Fruit fly (Drosophila melanogaster) whole organism, pupa: Measurements from ENCODE around the gene CG33107.
A peak's percentile ranks its signal among the peaks of the same experiment; 100 is the strongest.

Experiments
- CG10348 ChIP-seq: fragments of 200-800 bp; sonication (Bioruptor generic); IDR thresholded peaks from 2 replicates; pipeline ENCODE4 v1.3.6; 2022; ENCODE audit warnings: missing biosample characterization, missing genetic modification characterization
- CG12605 ChIP-seq: fragments of 200-800 bp; sonication (Bioruptor generic); IDR thresholded peaks from 2 replicates; pipeline ENCODE4 v1.3.6; 2022; ENCODE audit warnings: missing biosample characterization, missing genetic modification characterization
- CG13204 ChIP-seq: fragments of 200-800 bp; sonication (Bioruptor generic); optimal IDR thresholded peaks from 2 replicates; lab custom pipeline; 2018; ENCODE audit warnings: missing biosample characterization, mild to moderate bottlenecking, missing genetic modification characterization, moderate library complexity
- CG14655 ChIP-seq: fragments of 200-800 bp; sonication (Bioruptor generic); optimal IDR thresholded peaks from 3 replicates; lab custom pipeline; 2017; ENCODE audit warnings: mild to moderate bottlenecking, missing biosample characterization, missing genetic modification reagents, missing genetic modification characterization
- CG15710 ChIP-seq: fragments of 200-800 bp; sonication (Bioruptor generic); optimal IDR thresholded peaks from 2 replicates; lab custom pipeline; 2018; ENCODE audit warnings: missing biosample characterization, mild to moderate bottlenecking, missing genetic modification characterization, moderate library complexity
- CG17806 ChIP-seq: fragments of 200-800 bp; sonication (Bioruptor generic); optimal IDR thresholded peaks from 2 replicates; lab custom pipeline; 2018; ENCODE audit warnings: missing biosample characterization, mild to moderate bottlenecking, missing genetic modification characterization, moderate library complexity
- CG32121 ChIP-seq: fragments of 200-800 bp; sonication (Bioruptor generic); IDR thresholded peaks from 2 replicates; pipeline ENCODE4 v1.3.6; 2022; ENCODE audit warnings: missing biosample characterization, missing genetic modification characterization
- CG34367 ChIP-seq: fragments of 200-800 bp; sonication (Bioruptor generic); optimal IDR thresholded peaks from 2 replicates; lab custom pipeline; 2018; ENCODE audit warnings: missing biosample characterization, mild to moderate bottlenecking, missing genetic modification characterization
- CG4496 ChIP-seq: fragments of 200-800 bp; sonication (Bioruptor generic); IDR thresholded peaks from 3 replicates; pipeline ENCODE4 v1.3.6; 2022; ENCODE audit warnings: missing biosample characterization, missing genetic modification characterization
- CG8159 ChIP-seq: fragments of 200-800 bp; sonication (Bioruptor generic); optimal IDR thresholded peaks from 3 replicates; lab custom pipeline; 2018; ENCODE audit warnings: missing biosample characterization, mild to moderate bottlenecking, missing genetic modification characterization, moderate library complexity
- CG8301 ChIP-seq: fragments of 200-800 bp; sonication (Bioruptor generic); optimal IDR thresholded peaks from 2 replicates; lab custom pipeline; 2018; ENCODE audit warnings: missing biosample characterization, mild to moderate bottlenecking, missing genetic modification characterization
- CG9948 ChIP-seq: fragments of 200-800 bp; sonication (Bioruptor generic); optimal IDR thresholded peaks from 2 replicates; lab custom pipeline; 2018; ENCODE audit warnings: missing biosample characterization, mild to moderate bottlenecking, missing genetic modification characterization, moderate library complexity
- D1 ChIP-seq: fragments of 200-800 bp; sonication (Bioruptor generic); optimal IDR thresholded peaks from 2 replicates; lab custom pipeline; 2018; ENCODE audit warnings: missing biosample characterization, mild to moderate bottlenecking, missing genetic modification characterization, moderate library complexity
- EcR ChIP-seq: fragments of 200-800 bp; sonication (Bioruptor generic); optimal IDR thresholded peaks from 3 replicates; lab custom pipeline; 2019; ENCODE audit warnings: missing biosample characterization, missing genetic modification characterization, mild to moderate bottlenecking, moderate library complexity, missing genetic modification reagents
- Ets98B ChIP-seq: fragments of 200-800 bp; sonication (Bioruptor generic); IDR thresholded peaks from 2 replicates; pipeline ENCODE4 v1.3.6; 2022; ENCODE audit warnings: missing biosample characterization, missing genetic modification characterization
- Pif1A ChIP-seq: fragments of 200-800 bp; sonication (Bioruptor generic); optimal IDR thresholded peaks from 3 replicates; lab custom pipeline; 2016; ENCODE audit warnings: missing biosample characterization, missing genetic modification characterization
- Pif1B ChIP-seq: fragments of 200-800 bp; sonication (Bioruptor generic); optimal IDR thresholded peaks from 3 replicates; lab custom pipeline; 2016; ENCODE audit warnings: missing biosample characterization, missing genetic modification characterization
- Snoo ChIP-seq: fragments of 200-800 bp; sonication (Bioruptor generic); optimal IDR thresholded peaks from 3 replicates; lab custom pipeline; 2017; ENCODE audit warnings: missing biosample characterization, mild to moderate bottlenecking, missing genetic modification characterization, inconsistent platforms
- fd96Ca ChIP-seq: fragments of 200-800 bp; sonication (Bioruptor generic); IDR thresholded peaks from 3 replicates; pipeline ENCODE4 v1.3.6; 2022; ENCODE audit warnings: missing biosample characterization, missing genetic modification characterization
- gl ChIP-seq: fragments of 200-800 bp; sonication (Bioruptor generic); optimal IDR thresholded peaks from 2 replicates; lab custom pipeline; 2018; ENCODE audit warnings: missing biosample characterization, mild to moderate bottlenecking, missing genetic modification characterization
- rn ChIP-seq: fragments of 200-800 bp; sonication (Bioruptor generic); IDR thresholded peaks from 2 replicates; pipeline ENCODE4 v1.3.6; 2022; ENCODE audit warnings: missing biosample characterization, missing genetic modification characterization

Gene CG33107

dm6 chr3R:22536504-22537423 lies 47.8 kb downstream of the CG33107 start:
- TF ChIP-seq CG17806 (peak; percentile 89), CG8159 (tag; lab: Kevin White, UChicago) (peak; percentile 89), rn (no peak), CG14655 (GFP tag; lab: Kevin White, UChicago) (peak; percentile 38), fd96Ca (GFP tag; lab: Robert Waterston, UW) (no peak), EcR (GFP tag; lab: Kevin White, UChicago) (peak; percentile 81), D1 (tag; lab: Kevin White, UChicago) (peak; percentile 39), gl (tag; lab: Kevin White, UChicago) (peak; percentile 64), CG34367 (peak; percentile 80), CG12605 (GFP tag; lab: Robert Waterston, UW) (no peak), Pif1B (GFP tag; lab: Kevin White, UChicago) (peak; percentile 47), Snoo (tag; lab: Kevin White, UChicago) (peak; percentile 54), CG13204 (GFP tag; lab: Kevin White, UChicago) (peak; percentile 52), CG9948 (tag; lab: Kevin White, UChicago) (peak; percentile 82), CG4496 (GFP tag; lab: Robert Waterston, UW) (no peak), CG10348 (no peak), CG32121 (GFP tag; lab: Robert Waterston, UW) (no peak), CG15710 (tag; lab: Kevin White, UChicago) (peak; percentile 83), CG8301 (no peak), Ets98B (GFP tag; lab: Robert Waterston, UW) (no peak), Pif1A (peak; percentile 59)

- TF ChIP-seq Pif1B (GFP tag; lab: Kevin White, UChicago) = no peak
- no peak for TF ChIP-seq CG14655 (GFP tag; lab: Kevin White, UChicago)
- TF ChIP-seq CG15710 (tag; lab: Kevin White, UChicago) = no peak
- TF ChIP-seq CG17806 = no peak
- no peak for TF ChIP-seq rn
Observed at dm6 chr3R:22535945-22536344, 48.6 kb downstream of the CG33107 start.

dm6 chr3R:22533973-22534931 lies 50.3 kb downstream of the CG33107 start:
- TF ChIP-seq CG10348 = no peak
- no peak for TF ChIP-seq CG8301
- TF ChIP-seq EcR (GFP tag; lab: Kevin White, UChicago) = peak; percentile 82
- no peak for TF ChIP-seq CG12605 (GFP tag; lab: Robert Waterston, UW)
- TF ChIP-seq CG9948 (tag; lab: Kevin White, UChicago) = no peak
- no peak for TF ChIP-seq Snoo (tag; lab: Kevin White, UChicago)
- TF ChIP-seq CG15710 (tag; lab: Kevin White, UChicago) = no peak
- no peak for TF ChIP-seq rn
